Worm (Caenorhabditis elegans) whole organism, L4 larva: ENCODE data around the gene C16A11.4.

ENCODE experiments used
- F37D6.2 ChIP-seq: sonication (generic microtip); optimal IDR thresholded peaks from 2 replicates; lab custom pipeline; 2016; ENCODE audit warnings: mild to moderate bottlenecking, missing genetic modification characterization, missing compliant biosample characterization
- Y48G9A.11 ChIP-seq: fragments of 200-800 bp; sonication (Bioruptor generic); IDR thresholded peaks from 2 replicates; pipeline ENCODE4 v1.3.6; 2022; ENCODE audit warnings: missing genetic modification reagents, missing genetic modification characterization, missing compliant biosample characterization
- ama-1 ChIP-seq: fragments of 150-350 bp; optimal IDR thresholded peaks from 2 replicates; lab custom pipeline; 2014; ENCODE audit warnings: inconsistent platforms, mixed read lengths
- dpl-1 ChIP-seq: fragments of 150-350 bp; optimal IDR thresholded peaks from 2 replicates; lab custom pipeline; 2014; ENCODE audit warnings: missing biosample characterization, missing genetic modification reagents, missing genetic modification characterization
- madf-9 ChIP-seq: fragments of 200-800 bp; sonication (Bioruptor generic); conservative IDR thresholded peaks from 2 replicates; pipeline ENCODE4 v1.3.6; 2022; ENCODE audit warnings: missing genetic modification reagents, missing genetic modification characterization, missing compliant biosample characterization
- nhr-11 ChIP-seq: fragments of 150-350 bp; optimal IDR thresholded peaks from 2 replicates; lab custom pipeline; 2014; ENCODE audit warnings: missing biosample characterization, missing genetic modification characterization
- skn-1 ChIP-seq: fragments of 150-350 bp; optimal IDR thresholded peaks from 2 replicates; lab custom pipeline; 2014; ENCODE audit warnings: missing biosample characterization, missing genetic modification characterization
- zag-1 ChIP-seq: fragments of 150-350 bp; optimal IDR thresholded peaks from 2 replicates; lab custom pipeline; 2014; ENCODE audit warnings: missing biosample characterization, missing genetic modification characterization

ce11 chrII:4215318-4215717 is 11.5 kb upstream of the C16A11.4 start, which contains the start of gene F31D5.2:
- TF ChIP-seq F37D6.2 (no peak), madf-9 (GFP tag; lab: Robert Waterston, UW) (no peak), nhr-11 (no peak), skn-1 (tag; lab: Kevin White, UChicago) (no peak), Y48G9A.11 (no peak), ama-1 (no peak), zag-1 (no peak), dpl-1 (no peak)
